Fruit fly (Drosophila melanogaster) whole organism, larva: ENCODE data around the gene CG34051.

Experiments
- noc ChIP-seq: fragments of 200-800 bp; sonication (Bioruptor generic); optimal IDR thresholded peaks from 3 replicates; lab custom pipeline; 2019; ENCODE audit warnings: missing biosample characterization, mild to moderate bottlenecking, missing genetic modification characterization, moderate library complexity

Gene CG34051

dm6 chr2L:19915195-19915594 lies 45.6 kb downstream of the CG34051 start:
- TF ChIP-seq noc (tag; lab: Kevin White, UChicago): no peak

DNA sequence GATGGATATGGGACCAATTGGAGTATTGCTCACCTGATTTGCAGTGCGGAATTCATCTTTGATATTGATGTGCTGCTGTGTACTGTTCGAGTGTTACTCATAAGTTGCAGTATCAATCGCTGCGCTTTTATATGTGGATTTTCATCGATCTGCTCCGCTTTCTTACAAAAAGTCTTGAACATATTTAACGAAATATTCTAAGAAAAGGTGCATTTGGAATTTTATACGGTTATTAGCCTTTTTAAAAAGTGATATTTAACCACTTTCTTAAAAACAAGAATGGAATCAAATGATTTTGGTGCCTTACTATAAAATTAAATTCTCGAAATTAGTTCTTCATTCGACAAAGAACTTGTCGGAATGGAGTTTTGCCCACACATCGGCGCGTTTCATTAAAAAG lies 47.4 kb downstream of the CG34051 start, which contains the start of gene TotE:
TotE (minus strand) TSS at position 101 of the 400 bp plus-strand sequence.
- TF ChIP-seq noc (tag; lab: Kevin White, UChicago): no peak

DNA sequence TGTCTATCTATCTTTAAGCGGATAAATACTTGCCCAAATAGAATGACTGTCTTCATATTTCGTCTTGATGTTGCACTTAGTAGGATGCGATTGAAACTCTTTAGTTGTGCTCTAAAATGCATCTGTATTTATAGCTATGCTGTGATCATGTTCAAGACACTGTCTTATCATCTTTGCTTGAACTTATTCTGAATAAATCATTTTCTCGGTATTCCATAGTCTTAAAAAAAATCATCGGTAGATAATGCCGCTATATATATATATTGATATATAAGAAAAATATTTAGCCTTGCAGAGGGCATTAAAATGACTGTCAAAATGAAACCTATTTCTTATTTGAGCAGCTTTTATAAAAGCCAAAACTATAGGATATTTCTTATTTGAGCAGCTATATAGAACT lies 48.6 kb downstream of the CG34051 start, which contains the start of gene TotF:
TotF (minus strand) TSS at position 101 of the 400 bp plus-strand sequence.
- no peak for TF ChIP-seq noc (tag; lab: Kevin White, UChicago)
